Worm (Caenorhabditis elegans) whole organism, L1 larva: ENCODE measurements around the gene srz-19.

ENCODE experiments used
- blmp-1 ChIP-seq: fragments of 150-350 bp; optimal IDR thresholded peaks from 2 replicates; lab custom pipeline; 2014; ENCODE audit warnings: missing biosample characterization, missing genetic modification characterization
- egl-27 ChIP-seq, 2 experiments: fragments of 150-350 bp in 1 of 2; sonication (generic microtip); optimal IDR thresholded peaks; 3 replicates each; lab custom pipeline; 2017 to 2018; ENCODE audit warnings: missing biosample characterization in 2 of 2, missing genetic modification characterization in 2 of 2, missing genetic modification reagents in 2 of 2
- fkh-8 ChIP-seq: sonication (generic microtip); optimal IDR thresholded peaks from 2 replicates; lab custom pipeline; 2016; ENCODE audit warnings: mild to moderate bottlenecking, missing genetic modification characterization, missing compliant biosample characterization
- grh-1 ChIP-seq: fragments of 200-800 bp; sonication (Bioruptor generic); IDR thresholded peaks from 2 replicates; pipeline ENCODE4 v1.3.6; 2022; ENCODE audit warnings: missing genetic modification reagents, missing genetic modification characterization, missing compliant biosample characterization
- lin-13 ChIP-seq: fragments of 150-350 bp; optimal IDR thresholded peaks from 2 replicates; lab custom pipeline; 2014; ENCODE audit warnings: missing biosample characterization, missing genetic modification reagents, missing genetic modification characterization
- mab-9 ChIP-seq: fragments of 200-800 bp; sonication (Bioruptor generic); IDR thresholded peaks from 2 replicates; pipeline ENCODE4 v1.3.6; 2022; ENCODE audit warnings: missing genetic modification reagents, missing genetic modification characterization, missing compliant biosample characterization
- nhr-76 ChIP-seq: sonication (generic microtip); optimal IDR thresholded peaks from 2 replicates; lab custom pipeline; 2017; ENCODE audit warnings: missing biosample characterization, missing genetic modification characterization
- pag-3 ChIP-seq: sonication (generic microtip); optimal IDR thresholded peaks from 2 replicates; lab custom pipeline; 2017; ENCODE audit warnings: missing genetic modification characterization, mild to moderate bottlenecking, missing compliant biosample characterization, antibody characterized with exemption, borderline replicate concordance; ENCODE audit not compliant: insufficient read depth
- zag-1 ChIP-seq: fragments of 150-350 bp; optimal IDR thresholded peaks from 2 replicates; lab custom pipeline; 2014; ENCODE audit warnings: missing biosample characterization, missing genetic modification characterization

- TF ChIP-seq zag-1 (no peak), mab-9 (GFP tag; lab: Robert Waterston, UW) (no peak), grh-1 (GFP tag; lab: Robert Waterston, UW) (no peak), lin-13 (GFP tag; lab: Kevin White, UChicago) (no peak), pag-3 (no peak), egl-27 (tag; optimal IDR thresholded peaks at IDR 0.05; lab: Kevin White, UChicago) (no peak), nhr-76 (no peak), blmp-1 (tag; lab: Kevin White, UChicago) (no peak), fkh-8 (tag; lab: Kevin White, UChicago) (no peak)
Measured at ce11 chrIV:3912598-3912997, 7.0 kb upstream of the srz-19 start, which contains the start of gene F56D6.20.
